Worm (Caenorhabditis elegans) whole organism, L3 larva: ENCODE data around the gene cox-6C.

Experiments used
- R02D3.7 ChIP-seq: fragments of 150-350 bp; optimal IDR thresholded peaks from 2 replicates; lab custom pipeline; 2014; ENCODE audit warnings: missing biosample characterization, missing genetic modification characterization
- ZK546.5 ChIP-seq: sonication (generic microtip); optimal IDR thresholded peaks from 2 replicates; lab custom pipeline; 2017; ENCODE audit warnings: missing biosample characterization, missing genetic modification characterization
- ama-1 ChIP-seq: fragments of 150-350 bp; optimal IDR thresholded peaks from 2 replicates; lab custom pipeline; 2018
- ceh-16 ChIP-seq: sonication (generic microtip); optimal IDR thresholded peaks from 2 replicates; lab custom pipeline; 2017; ENCODE audit warnings: missing biosample characterization, missing genetic modification characterization
- ceh-28 ChIP-seq: fragments of 150-350 bp; optimal IDR thresholded peaks from 2 replicates; lab custom pipeline; 2014; ENCODE audit warnings: missing biosample characterization, missing genetic modification reagents, missing genetic modification characterization
- daf-12 ChIP-seq: fragments of 150-350 bp; optimal IDR thresholded peaks from 2 replicates; lab custom pipeline; 2014; ENCODE audit warnings: missing biosample characterization, missing genetic modification reagents, missing genetic modification characterization
- egl-27 ChIP-seq: sonication (generic microtip); optimal IDR thresholded peaks from 4 replicates; lab custom pipeline; 2017; ENCODE audit warnings: missing biosample characterization, missing genetic modification reagents, missing genetic modification characterization
- egl-5 ChIP-seq: fragments of 150-350 bp; optimal IDR thresholded peaks from 2 replicates; lab custom pipeline; 2017; ENCODE audit warnings: missing biosample characterization, missing genetic modification reagents, missing genetic modification characterization, inconsistent platforms
- elt-2 ChIP-seq: sonication (generic microtip); optimal IDR thresholded peaks from 2 replicates; lab custom pipeline; 2016; ENCODE audit warnings: missing genetic modification reagents, mild to moderate bottlenecking, missing genetic modification characterization, missing compliant biosample characterization
- eor-1 ChIP-seq, 2 experiments: fragments of 150-350 bp; optimal IDR thresholded peaks; 2 replicates each; lab custom pipeline; 2014 to 2018; ENCODE audit warnings: missing biosample characterization in 2 of 2, missing genetic modification characterization in 2 of 2
- fkh-10 ChIP-seq: sonication (generic microtip); optimal IDR thresholded peaks from 2 replicates; lab custom pipeline; 2017; ENCODE audit warnings: missing biosample characterization, missing genetic modification reagents, missing genetic modification characterization
- fkh-2 ChIP-seq: fragments of 150-350 bp; optimal IDR thresholded peaks from 2 replicates; lab custom pipeline; 2014; ENCODE audit warnings: missing biosample characterization, missing genetic modification reagents, missing genetic modification characterization
- fos-1 ChIP-seq: fragments of 150-350 bp; optimal IDR thresholded peaks from 2 replicates; lab custom pipeline; 2014; ENCODE audit warnings: missing biosample characterization, missing genetic modification characterization
- lin-15B ChIP-seq: fragments of 150-350 bp; optimal IDR thresholded peaks from 2 replicates; lab custom pipeline; 2014; ENCODE audit warnings: missing biosample characterization, missing genetic modification characterization
- lsy-12 ChIP-seq: sonication (generic microtip); optimal IDR thresholded peaks from 2 replicates; lab custom pipeline; 2016; ENCODE audit warnings: mild to moderate bottlenecking, missing genetic modification characterization, missing compliant biosample characterization
- mdl-1 ChIP-seq: fragments of 150-350 bp; optimal IDR thresholded peaks from 2 replicates; lab custom pipeline; 2014; ENCODE audit warnings: missing biosample characterization, missing genetic modification characterization
- mml-1 ChIP-seq: fragments of 150-350 bp; sonication (generic microtip); optimal IDR thresholded peaks from 3 replicates; lab custom pipeline; 2014; ENCODE audit warnings: missing biosample characterization, missing genetic modification characterization
- nfya-1 ChIP-seq: sonication (generic microtip); optimal IDR thresholded peaks from 2 replicates; lab custom pipeline; 2017; ENCODE audit warnings: missing genetic modification characterization, mild to moderate bottlenecking, missing compliant biosample characterization, antibody characterized with exemption, moderate library complexity; ENCODE audit not compliant: insufficient read depth
- nhr-12 ChIP-seq: fragments of 150-350 bp; optimal IDR thresholded peaks from 2 replicates; lab custom pipeline; 2014; ENCODE audit warnings: missing biosample characterization, missing genetic modification characterization
- nhr-237 ChIP-seq: fragments of 150-350 bp; optimal IDR thresholded peaks from 2 replicates; lab custom pipeline; 2014; ENCODE audit warnings: missing biosample characterization, missing genetic modification characterization
- nhr-76 ChIP-seq: fragments of 150-350 bp; sonication (generic microtip); optimal IDR thresholded peaks from 5 replicates; lab custom pipeline; 2014; ENCODE audit warnings: missing biosample characterization, missing genetic modification characterization
- nhr-77 ChIP-seq: fragments of 150-350 bp; optimal IDR thresholded peaks from 2 replicates; lab custom pipeline; 2014; ENCODE audit warnings: missing biosample characterization, missing genetic modification characterization
- pha-4 ChIP-seq: fragments of 150-350 bp; optimal IDR thresholded peaks from 2 replicates; lab custom pipeline; 2014; ENCODE audit warnings: missing biosample characterization, missing genetic modification reagents, missing genetic modification characterization
- pqm-1 ChIP-seq: fragments of 150-350 bp; optimal IDR thresholded peaks from 2 replicates; lab custom pipeline; 2017; ENCODE audit warnings: missing biosample characterization, missing genetic modification characterization, inconsistent platforms
- sea-2 ChIP-seq: fragments of 150-350 bp; sonication (generic microtip); optimal IDR thresholded peaks from 4 replicates; lab custom pipeline; 2014; ENCODE audit warnings: missing biosample characterization, missing genetic modification reagents, missing genetic modification characterization
- snpc-4 ChIP-seq: fragments of 150-350 bp; optimal IDR thresholded peaks from 2 replicates; lab custom pipeline; 2014; ENCODE audit warnings: missing biosample characterization, missing genetic modification characterization
- tbx-2 ChIP-seq: sonication (generic microtip); optimal IDR thresholded peaks from 2 replicates; lab custom pipeline; 2016; ENCODE audit warnings: mild to moderate bottlenecking, missing genetic modification characterization, missing compliant biosample characterization
- unc-39 ChIP-seq: sonication (generic microtip); optimal IDR thresholded peaks from 4 replicates; lab custom pipeline; 2017; ENCODE audit warnings: missing biosample characterization, missing genetic modification characterization
- zag-1 ChIP-seq: fragments of 150-350 bp; optimal IDR thresholded peaks from 2 replicates; lab custom pipeline; 2014; ENCODE audit warnings: missing biosample characterization, missing genetic modification characterization
- ztf-11 ChIP-seq: fragments of 150-350 bp; optimal IDR thresholded peaks from 2 replicates; lab custom pipeline; 2014; ENCODE audit warnings: missing biosample characterization, missing genetic modification characterization

The cox-6C gene

DNA sequence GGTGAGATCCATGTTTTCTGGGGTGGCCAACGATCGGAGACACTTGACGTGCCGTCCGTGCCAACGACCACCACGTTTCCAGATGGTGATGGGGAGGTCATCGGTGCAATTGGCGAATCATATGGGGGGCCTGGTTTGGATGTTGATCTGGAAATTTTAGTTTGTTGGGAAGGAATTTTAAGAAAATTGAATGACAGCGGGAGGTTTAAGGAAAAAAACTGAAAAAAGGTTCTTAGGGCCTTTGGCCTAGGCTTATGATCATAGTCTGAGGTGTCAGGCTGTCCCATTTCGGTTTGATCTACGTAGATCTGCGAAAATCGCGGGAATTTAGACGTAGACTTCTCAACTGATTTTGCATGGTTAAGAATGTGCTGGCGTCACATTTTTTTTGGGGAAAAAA is 21.3 kb downstream of the cox-6C start, which contains the start of gene col-99:
Gene col-99 (minus strand): TSS at position 101 of the 400 bp plus-strand sequence.
- TF ChIP-seq nfya-1 (tag; lab: Kevin White, UChicago) (no peak), ZK546.5 (tag; lab: Kevin White, UChicago) (no peak), mml-1 (tag; lab: Kevin White, UChicago) (no peak), fkh-2 (tag; lab: Kevin White, UChicago) (no peak), lsy-12 (tag; lab: Kevin White, UChicago) (no peak)

DNA sequence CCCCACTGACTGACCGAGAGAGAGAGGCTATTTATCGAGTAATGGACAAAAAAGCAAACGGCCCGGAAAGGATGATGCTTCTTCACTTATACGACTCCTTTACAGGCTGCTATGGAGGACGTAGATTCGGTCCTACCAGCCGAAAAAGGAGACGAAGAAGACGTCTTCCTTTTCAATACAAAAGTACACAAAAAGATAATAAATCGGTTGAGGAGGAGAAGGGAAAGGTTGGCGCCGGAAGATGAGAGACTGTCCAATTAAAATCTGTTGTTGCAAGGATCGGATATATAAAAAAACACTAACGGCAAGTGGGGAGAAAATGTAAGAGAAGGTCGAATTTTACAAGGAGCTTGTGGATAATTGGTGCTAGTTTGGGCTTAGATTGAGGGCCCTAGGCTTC is 22.2 kb downstream of the cox-6C start:
- no peak for TF ChIP-seq fos-1 (tag; lab: Kevin White, UChicago)

- TF ChIP-seq pha-4 (tag; lab: Kevin White, UChicago), result no peak
- TF ChIP-seq zag-1, result no peak
- TF ChIP-seq ama-1 (lab: Kevin White, UChicago), result no peak
- no peak for TF ChIP-seq tbx-2 (tag; lab: Kevin White, UChicago)
- TF ChIP-seq lin-15B (tag; lab: Kevin White, UChicago), result no peak
Measured at ce11 chrIV:149794-150193, 23.3 kb downstream of the cox-6C start.

ce11 chrIV:157809-158208 is 31.3 kb downstream of the cox-6C start, which contains the start of gene gegf-1:
Gene gegf-1, minus strand, starts transcription at chrIV:157909.
- TF ChIP-seq zag-1, result no peak
- TF ChIP-seq ceh-28, result no peak
- TF ChIP-seq egl-5 (tag; lab: Kevin White, UChicago), result no peak
- TF ChIP-seq nhr-77 (tag; lab: Kevin White, UChicago), result no peak
- TF ChIP-seq nhr-76 (tag; lab: Kevin White, UChicago), result no peak
- no peak for TF ChIP-seq unc-39 (tag; lab: Kevin White, UChicago)
- no peak for TF ChIP-seq R02D3.7
- TF ChIP-seq ztf-11 (tag; lab: Kevin White, UChicago), result no peak
- no peak for TF ChIP-seq eor-1 (tag; optimal IDR thresholded peaks at IDR 0.05; lab: Kevin White, UChicago)
- TF ChIP-seq nhr-12 (tag; lab: Kevin White, UChicago), result no peak
- no peak for TF ChIP-seq pqm-1 (tag; lab: Kevin White, UChicago)
- no peak for TF ChIP-seq egl-27
- no peak for TF ChIP-seq snpc-4
- no peak for TF ChIP-seq ceh-16
- no peak for TF ChIP-seq lsy-12 (tag; lab: Kevin White, UChicago)
- no peak for TF ChIP-seq mdl-1 (tag; lab: Kevin White, UChicago)
- TF ChIP-seq daf-12 (tag; lab: Kevin White, UChicago), result no peak
- TF ChIP-seq pha-4 (tag; lab: Kevin White, UChicago), result no peak

ce11 chrIV:158662-159061 is 32.1 kb downstream of the cox-6C start, which contains the start of gene Y38C1AA.7:
Gene Y38C1AA.7, plus strand, starts transcription at chrIV:158962.
- no peak for TF ChIP-seq R02D3.7
- no peak for TF ChIP-seq unc-39 (tag; lab: Kevin White, UChicago)
- no peak for TF ChIP-seq nhr-237 (tag; lab: Kevin White, UChicago)
- TF ChIP-seq pqm-1 (tag; lab: Kevin White, UChicago), result no peak

ce11 chrIV:159864-160263 is 33.3 kb downstream of the cox-6C start, which contains the start of gene Y38C1AA.19:
Gene Y38C1AA.19, plus strand, starts transcription at chrIV:160164.
- no peak for TF ChIP-seq fkh-10 (GFP tag; lab: Kevin White, UChicago)

DNA sequence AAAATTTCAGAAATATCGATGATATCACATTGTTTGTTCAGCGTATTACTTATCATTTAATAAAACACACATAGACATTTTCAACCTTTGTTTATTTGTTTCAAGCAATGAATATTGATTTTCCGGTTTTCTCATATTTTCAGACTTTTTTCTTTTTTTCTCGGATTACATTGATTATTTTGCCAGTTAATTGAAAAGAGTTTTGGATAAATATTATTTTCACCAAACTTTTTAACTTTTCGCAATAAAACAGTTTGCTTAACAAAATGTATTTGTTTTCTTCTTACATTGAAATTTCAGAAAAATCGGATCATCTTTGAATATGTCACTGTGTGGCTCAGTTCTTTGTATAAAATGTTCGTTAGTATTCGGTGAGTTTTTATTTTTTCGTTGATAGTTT is 36.0 kb downstream of the cox-6C start, which contains the start of gene Y38C1AA.6:
Gene Y38C1AA.6 (plus strand): TSS at position 301 of the 400 bp plus-strand sequence.
- TF ChIP-seq daf-12 (tag; lab: Kevin White, UChicago), result no peak
- TF ChIP-seq pqm-1 (tag; lab: Kevin White, UChicago), result peak; percentile 17

DNA sequence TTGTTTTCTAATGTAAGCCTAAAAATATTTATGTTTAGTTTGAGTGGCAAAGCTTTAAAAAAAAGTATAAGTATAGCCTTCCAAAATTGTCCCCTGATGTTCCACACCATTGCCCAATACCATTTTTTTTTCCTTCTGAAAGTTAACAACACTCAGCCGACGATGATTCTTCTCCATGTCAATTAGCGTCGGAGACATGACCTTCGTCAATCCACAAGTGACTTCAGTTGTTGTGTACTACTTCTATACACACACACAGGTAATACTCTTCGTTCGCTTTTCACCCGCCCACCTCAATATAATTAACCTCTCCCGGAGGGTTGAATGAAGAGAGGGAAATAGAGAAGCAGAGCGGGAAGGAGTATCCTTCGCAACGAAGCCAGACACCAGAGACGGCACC is 38.2 kb downstream of the cox-6C start, which contains the start of gene cutl-24:
Gene cutl-24 (plus strand): TSS at position 301 of the 400 bp plus-strand sequence.
- peak; percentile 2 for TF ChIP-seq elt-2 (tag; lab: Kevin White, UChicago)
- no peak for TF ChIP-seq sea-2 (GFP tag; lab: Kevin White, UChicago)
